Fruit fly (Drosophila melanogaster): ENCODE data around the gene CG7384.
A peak's percentile ranks its signal among the peaks of the same experiment; 100 is the strongest.

The CG7384 gene

dm6 chr2L:10552807-10553206 is 42.6 kb upstream of the CG7384 start (continued):
- peak; percentile 65 for TF ChIP-seq CG6813 (GFP tag; optimal IDR thresholded peaks at IDR 0.05)
- no peak for TF ChIP-seq gfzf (GFP tag; optimal IDR thresholded peaks at IDR 0.05)
- TF ChIP-seq ato (GFP tag; IDR thresholded peaks at IDR 0.05; ENCODE audit: partially characterized antibody): no peak
- TF ChIP-seq Jarid2 (GFP tag; optimal IDR thresholded peaks at IDR 0.05): no peak
- TF ChIP-seq gt (GFP tag; IDR thresholded peaks at IDR 0.05): no peak
- TF ChIP-seq CG18262 (tag; optimal IDR thresholded peaks at IDR 0.05): peak; percentile 33
- no peak for TF ChIP-seq CG7556 (GFP tag; optimal IDR thresholded peaks at IDR 0.05)
- no peak for TF ChIP-seq CG9215 (GFP tag; IDR thresholded peaks at IDR 0.05)
- no peak for TF ChIP-seq HLH4C (GFP tag; IDR thresholded peaks at IDR 0.05; ENCODE audit: partially characterized antibody)
- TF ChIP-seq trem (tag; optimal IDR thresholded peaks at IDR 0.05): no peak
- peak; percentile 48 for TF ChIP-seq HHEX (GFP tag; optimal IDR thresholded peaks at IDR 0.05)
- TF ChIP-seq CG10267 (tag; optimal IDR thresholded peaks at IDR 0.05): no peak
- no peak for TF ChIP-seq CkIIα-i1 (GFP tag; IDR thresholded peaks at IDR 0.05)
- TF ChIP-seq CG8478 (optimal IDR thresholded peaks at IDR 0.05): no peak
- peak; percentile 73 for TF ChIP-seq CG7987 (GFP tag; optimal IDR thresholded peaks at IDR 0.05)
- TF ChIP-seq ro (GFP tag; IDR thresholded peaks at IDR 0.05): no peak
- no peak for TF ChIP-seq CG6175 (GFP tag; IDR thresholded peaks at IDR 0.05)
- TF ChIP-seq CG6272 (GFP tag; IDR thresholded peaks at IDR 0.05): no peak
- no peak for TF ChIP-seq Ets97D (GFP tag; optimal IDR thresholded peaks at IDR 0.05)
- TF ChIP-seq CG18599 (GFP tag; optimal IDR thresholded peaks at IDR 0.05): peak; percentile 18
- no peak for TF ChIP-seq grau (tag; optimal IDR thresholded peaks at IDR 0.05)
- no peak for TF ChIP-seq H2.0 (GFP tag; IDR thresholded peaks at IDR 0.05)
- TF ChIP-seq Aef1 (GFP tag; IDR thresholded peaks at IDR 0.05): no peak
- no peak for TF ChIP-seq vvl (GFP tag; IDR thresholded peaks at IDR 0.05)
- TF ChIP-seq Xbp1 (GFP tag; optimal IDR thresholded peaks at IDR 0.05): no peak
- no peak for TF ChIP-seq CG30020 (tag; optimal IDR thresholded peaks at IDR 0.05)
- 0 out of 2 replicates have a peak, but pooled peaks have one; percentile 10 for TF ChIP-seq Ptx1 (GFP tag; IDR thresholded peaks at IDR 0.05)
- no peak for TF ChIP-seq NFAT (GFP tag; IDR thresholded peaks at IDR 0.05)
- no peak for TF ChIP-seq CG17829 (tag; optimal IDR thresholded peaks at IDR 0.05)
- TF ChIP-seq sug (tag; optimal IDR thresholded peaks at IDR 0.05): peak; percentile 14
- TF ChIP-seq CG16815 (GFP tag; optimal IDR thresholded peaks at IDR 0.05): no peak
- TF ChIP-seq schlank (tag; optimal IDR thresholded peaks at IDR 0.05): no peak
- no peak for TF ChIP-seq Usf (GFP tag; optimal IDR thresholded peaks at IDR 0.05)
- TF ChIP-seq chif (GFP tag; optimal IDR thresholded peaks at IDR 0.05): peak; percentile 21 to 42
- TF ChIP-seq MTF-1 (GFP tag; optimal IDR thresholded peaks at IDR 0.05; ENCODE audit: borderline replicate concordance): peak; percentile 60
- TF ChIP-seq gcm (GFP tag; optimal IDR thresholded peaks at IDR 0.05): peak; percentile 21
- no peak for TF ChIP-seq Dip3 (GFP tag; optimal IDR thresholded peaks at IDR 0.05)
- no peak for TF ChIP-seq jing (GFP tag; optimal IDR thresholded peaks at IDR 0.05)
- no peak for TF ChIP-seq Sry-δ (GFP tag; optimal IDR thresholded peaks at IDR 0.05)
- no peak for TF ChIP-seq dmrt99B (tag; optimal IDR thresholded peaks at IDR 0.05)
- no peak for TF ChIP-seq her (GFP tag; optimal IDR thresholded peaks at IDR 0.05)
- no peak for TF ChIP-seq Bteb2 (GFP tag; optimal IDR thresholded peaks at IDR 0.05)
- TF ChIP-seq gsb-n (tag; optimal IDR thresholded peaks at IDR 0.05): peak; percentile 56
- TF ChIP-seq chm (GFP tag; IDR thresholded peaks at IDR 0.05): peak; percentile 66; the same call in 1 of the 2 replicates
- TF ChIP-seq row (GFP tag; IDR thresholded peaks at IDR 0.05): no peak
- peak; percentile 36 for TF ChIP-seq odd (GFP tag; optimal IDR thresholded peaks at IDR 0.05)
- TF ChIP-seq dpn (GFP tag; optimal IDR thresholded peaks at IDR 0.05): peak in 1 of 2 experiments; percentile 4
- no peak for TF ChIP-seq Eip74EF (GFP tag; optimal IDR thresholded peaks at IDR 0.05)
- TF ChIP-seq fd64A (GFP tag; optimal IDR thresholded peaks at IDR 0.05): peak; percentile 58
- no peak for TF ChIP-seq lov (optimal IDR thresholded peaks at IDR 0.05)
- no peak for TF ChIP-seq lov (GFP tag; IDR thresholded peaks at IDR 0.05)
- no peak for TF ChIP-seq CTCF (GFP tag; optimal IDR thresholded peaks at IDR 0.05)
